Fruit fly (Drosophila melanogaster) whole organism, prepupa: ENCODE measurements around the gene PIG-K.

Experiments
- Blimp-1 ChIP-seq: fragments of 200-800 bp; sonication (Bioruptor generic); optimal IDR thresholded peaks from 3 replicates; lab custom pipeline; 2017; ENCODE audit warnings: missing biosample characterization, missing genetic modification characterization, mild to moderate bottlenecking, moderate library complexity, missing genetic modification reagents
- CG10631 ChIP-seq: fragments of 200-800 bp; sonication (Bioruptor generic); optimal IDR thresholded peaks from 2 replicates; lab custom pipeline; 2016; ENCODE audit warnings: missing biosample characterization, missing genetic modification characterization
- CG10669 ChIP-seq: fragments of 200-800 bp; sonication (Bioruptor generic); optimal IDR thresholded peaks from 3 replicates; lab custom pipeline; 2018; ENCODE audit warnings: missing biosample characterization, mild to moderate bottlenecking, missing genetic modification characterization, moderate library complexity
- CG11762 ChIP-seq: fragments of 200-800 bp; sonication (Bioruptor generic); optimal IDR thresholded peaks from 3 replicates; lab custom pipeline; 2016; ENCODE audit warnings: missing biosample characterization, missing genetic modification characterization; ENCODE audit not compliant: insufficient read depth
- CG11902 ChIP-seq: fragments of 200-800 bp; sonication (Bioruptor generic); optimal IDR thresholded peaks from 3 replicates; lab custom pipeline; 2016; ENCODE audit warnings: missing biosample characterization, missing genetic modification characterization
- CG15336 ChIP-seq: fragments of 200-800 bp; sonication (Bioruptor generic); IDR thresholded peaks from 2 replicates; pipeline ENCODE4 v1.3.6; 2022; ENCODE audit warnings: missing biosample characterization, missing genetic modification characterization
- CG1621 ChIP-seq: fragments of 200-800 bp; sonication (Bioruptor generic); optimal IDR thresholded peaks from 3 replicates; lab custom pipeline; 2018; ENCODE audit warnings: missing biosample characterization, mild to moderate bottlenecking, missing genetic modification characterization
- CG16779 ChIP-seq: fragments of 200-800 bp; sonication (Bioruptor generic); optimal IDR thresholded peaks from 3 replicates; lab custom pipeline; 2017; ENCODE audit warnings: missing biosample characterization, mild to moderate bottlenecking, missing genetic modification characterization
- CG3032 ChIP-seq: fragments of 200-800 bp; optimal IDR thresholded peaks from 2 replicates; lab custom pipeline; 2019; ENCODE audit warnings: missing biosample characterization, mild to moderate bottlenecking, missing genetic modification characterization, moderate library complexity
- CG31627 ChIP-seq: fragments of 200-800 bp; sonication (Bioruptor generic); optimal IDR thresholded peaks from 3 replicates; lab custom pipeline; 2016; ENCODE audit warnings: missing biosample characterization, missing genetic modification characterization
- CG32006 ChIP-seq: fragments of 200-800 bp; sonication (Bioruptor generic); optimal IDR thresholded peaks from 3 replicates; lab custom pipeline; 2017; ENCODE audit warnings: missing biosample characterization, mild to moderate bottlenecking, missing genetic modification characterization
- CG6163 ChIP-seq: fragments of 200-800 bp; sonication (Bioruptor generic); IDR thresholded peaks from 3 replicates; pipeline ENCODE4 v1.3.6; 2022; ENCODE audit warnings: missing biosample characterization, missing genetic modification characterization
- CG6276 ChIP-seq: fragments of 200-800 bp; sonication (Bioruptor generic); optimal IDR thresholded peaks from 2 replicates; lab custom pipeline; 2017; ENCODE audit warnings: missing biosample characterization, mild to moderate bottlenecking, missing genetic modification characterization
- CG6854 ChIP-seq: fragments of 200-800 bp; sonication (Bioruptor generic); optimal IDR thresholded peaks from 2 replicates; lab custom pipeline; 2017; ENCODE audit warnings: missing biosample characterization, mild to moderate bottlenecking, missing genetic modification characterization
- CG7368 ChIP-seq: fragments of 200-800 bp; sonication (Bioruptor generic); optimal IDR thresholded peaks from 3 replicates; lab custom pipeline; 2016; ENCODE audit warnings: missing biosample characterization, missing genetic modification characterization
- CG8119 ChIP-seq: fragments of 200-800 bp; sonication (Bioruptor generic); IDR thresholded peaks from 3 replicates; pipeline ENCODE4 v1.3.6; 2022; ENCODE audit warnings: missing biosample characterization, missing genetic modification characterization
- CG8319 ChIP-seq: fragments of 200-800 bp; sonication (Bioruptor generic); optimal IDR thresholded peaks from 3 replicates; lab custom pipeline; 2016; ENCODE audit warnings: missing biosample characterization, missing genetic modification characterization
- CG8632 ChIP-seq: fragments of 200-800 bp; sonication (Bioruptor generic); optimal IDR thresholded peaks from 3 replicates; lab custom pipeline; 2016; ENCODE audit warnings: missing biosample characterization, missing genetic modification characterization
- Eip75B ChIP-seq: fragments of 200-800 bp; sonication (Bioruptor generic); optimal IDR thresholded peaks from 3 replicates; lab custom pipeline; 2016; ENCODE audit warnings: missing biosample characterization, missing genetic modification characterization
- Eip78C ChIP-seq: fragments of 200-800 bp; sonication (Bioruptor generic); peaks from one replicate; lab custom pipeline; 2016; ENCODE audit warnings: missing biosample characterization, missing genetic modification characterization
- Eip93F ChIP-seq: fragments of 200-800 bp; sonication (Bioruptor generic); optimal IDR thresholded peaks from 2 replicates; lab custom pipeline; 2016; ENCODE audit warnings: missing biosample characterization, mild to moderate bottlenecking, missing genetic modification characterization
- Ets21C ChIP-seq: fragments of 200-800 bp; sonication (Bioruptor generic); optimal IDR thresholded peaks from 3 replicates; lab custom pipeline; 2016; ENCODE audit warnings: missing biosample characterization, missing genetic modification characterization
- Ets96B ChIP-seq: fragments of 200-800 bp; optimal IDR thresholded peaks from 2 replicates; lab custom pipeline; 2019; ENCODE audit warnings: missing biosample characterization, mild to moderate bottlenecking, missing genetic modification characterization, moderate library complexity
- Hr39 ChIP-seq: fragments of 200-800 bp; sonication (Bioruptor generic); optimal IDR thresholded peaks from 2 replicates; lab custom pipeline; 2016; ENCODE audit warnings: missing biosample characterization, missing genetic modification characterization
- Hr4 ChIP-seq: fragments of 200-800 bp; sonication (Bioruptor generic); optimal IDR thresholded peaks from 3 replicates; lab custom pipeline; 2016; ENCODE audit warnings: missing biosample characterization, missing genetic modification characterization
- Lpt ChIP-seq: fragments of 200-800 bp; sonication (Bioruptor generic); optimal IDR thresholded peaks from 3 replicates; lab custom pipeline; 2016; ENCODE audit warnings: missing biosample characterization, missing genetic modification characterization
- Met ChIP-seq: fragments of 200-800 bp; sonication (Bioruptor generic); optimal IDR thresholded peaks from 3 replicates; lab custom pipeline; 2016; ENCODE audit warnings: missing biosample characterization, missing genetic modification characterization
- OdsH ChIP-seq: fragments of 200-800 bp; sonication (Bioruptor generic); optimal IDR thresholded peaks from 3 replicates; lab custom pipeline; 2016; ENCODE audit warnings: missing biosample characterization, missing genetic modification characterization
- Smox ChIP-seq: fragments of 200-800 bp; sonication (Bioruptor generic); optimal IDR thresholded peaks from 3 replicates; lab custom pipeline; 2016; ENCODE audit warnings: missing biosample characterization, missing genetic modification characterization
- Sox14 ChIP-seq: fragments of 200-800 bp; sonication (Bioruptor generic); optimal IDR thresholded peaks from 3 replicates; lab custom pipeline; 2016; ENCODE audit warnings: missing biosample characterization, missing genetic modification characterization
- achi ChIP-seq: fragments of 200-800 bp; sonication (Bioruptor generic); optimal IDR thresholded peaks from 3 replicates; lab custom pipeline; 2016; ENCODE audit warnings: missing biosample characterization, missing genetic modification characterization
- acj6 ChIP-seq: fragments of 200-800 bp; sonication (Bioruptor generic); optimal IDR thresholded peaks from 3 replicates; lab custom pipeline; 2016; ENCODE audit warnings: missing biosample characterization, missing genetic modification characterization
- cyc ChIP-seq: fragments of 200-800 bp; sonication (Bioruptor generic); optimal IDR thresholded peaks from 3 replicates; lab custom pipeline; 2016; ENCODE audit warnings: missing biosample characterization, missing genetic modification characterization
- dsx ChIP-seq: fragments of 200-800 bp; optimal IDR thresholded peaks from 3 replicates; lab custom pipeline; 2019; ENCODE audit warnings: missing biosample characterization, mild to moderate bottlenecking, missing genetic modification characterization, moderate library complexity; ENCODE audit not compliant: poor library complexity, severe bottlenecking
- eg ChIP-seq: fragments of 200-800 bp; sonication (Bioruptor generic); IDR thresholded peaks from 3 replicates; pipeline ENCODE4 v1.3.6; 2022; ENCODE audit warnings: missing biosample characterization, missing genetic modification characterization
- esn ChIP-seq: fragments of 200-800 bp; sonication (Bioruptor generic); optimal IDR thresholded peaks from 2 replicates; lab custom pipeline; 2016; ENCODE audit warnings: missing biosample characterization, mild to moderate bottlenecking, missing genetic modification characterization, moderate library complexity
- fd85E ChIP-seq: fragments of 200-800 bp; sonication (Bioruptor generic); optimal IDR thresholded peaks from 3 replicates; lab custom pipeline; 2016; ENCODE audit warnings: missing biosample characterization, missing genetic modification characterization
- fkh ChIP-seq: fragments of 200-800 bp; sonication (Bioruptor generic); optimal IDR thresholded peaks from 3 replicates; lab custom pipeline; 2017; ENCODE audit warnings: missing biosample characterization, mild to moderate bottlenecking, missing genetic modification characterization, moderate library complexity
- lz ChIP-seq: fragments of 200-800 bp; sonication (Bioruptor generic); optimal IDR thresholded peaks from 3 replicates; lab custom pipeline; 2016; ENCODE audit warnings: missing biosample characterization, missing genetic modification characterization
- net ChIP-seq: fragments of 200-800 bp; sonication (Bioruptor generic); optimal IDR thresholded peaks from 3 replicates; lab custom pipeline; 2016; ENCODE audit warnings: missing biosample characterization, missing genetic modification characterization
- pdm3 ChIP-seq: fragments of 200-800 bp; sonication (Bioruptor generic); optimal IDR thresholded peaks from 3 replicates; lab custom pipeline; 2016; ENCODE audit warnings: missing biosample characterization, missing genetic modification characterization
- spab ChIP-seq: fragments of 200-800 bp; sonication (Bioruptor generic); optimal IDR thresholded peaks from 2 replicates; lab custom pipeline; 2017; ENCODE audit warnings: missing biosample characterization, mild to moderate bottlenecking, missing genetic modification characterization, missing genetic modification reagents
- ss ChIP-seq, 2 experiments: fragments of 200-800 bp; sonication (Bioruptor generic); optimal IDR thresholded peaks; 2 replicates in 1 of 2; 3 replicates in 1 of 2; lab custom pipeline; 2017 to 2018; ENCODE audit warnings: mild to moderate bottlenecking in 2 of 2, missing biosample characterization in 2 of 2, missing genetic modification characterization in 2 of 2, moderate library complexity in 1 of 2
- svp ChIP-seq: fragments of 200-800 bp; sonication (Bioruptor generic); peaks from one replicate; lab custom pipeline; 2016; ENCODE audit warnings: missing biosample characterization, missing genetic modification characterization
- topi ChIP-seq: fragments of 200-800 bp; sonication (Bioruptor generic); optimal IDR thresholded peaks from 3 replicates; lab custom pipeline; 2016; ENCODE audit warnings: missing biosample characterization, missing genetic modification characterization
- vri ChIP-seq: fragments of 200-800 bp; sonication (Bioruptor generic); optimal IDR thresholded peaks from 3 replicates; lab custom pipeline; 2016; ENCODE audit warnings: missing biosample characterization, mild to moderate bottlenecking, missing genetic modification characterization

PIG-K gene

dm6 chrX:1975879-1976601, 33.1 kb downstream of the PIG-K start:
- TF ChIP-seq Hr4: no peak
- TF ChIP-seq Ets21C (GFP tag; lab: Kevin White, UChicago): no peak
- TF ChIP-seq fkh: peak; percentile 12
- no peak for TF ChIP-seq dsx (GFP tag; lab: Kevin White, UChicago)
- TF ChIP-seq acj6 (GFP tag; lab: Kevin White, UChicago): no peak
- TF ChIP-seq CG8119 (GFP tag; lab: Robert Waterston, UW): peak; percentile 55; the same call in 2 of the 3 replicates
- TF ChIP-seq vri: peak; percentile 57
- TF ChIP-seq CG16779 (tag; lab: Kevin White, UChicago): peak; percentile 12
- TF ChIP-seq Lpt (GFP tag; lab: Kevin White, UChicago): peak; percentile 83
- TF ChIP-seq CG6276: peak; percentile 39
- TF ChIP-seq CG6163 (GFP tag; lab: Robert Waterston, UW): 0 out of 3 replicates have a peak, but pooled peaks have one; percentile 37
- TF ChIP-seq CG31627 (GFP tag; lab: Kevin White, UChicago): no peak
- peak; percentile 41 for TF ChIP-seq CG15336
- TF ChIP-seq eg (GFP tag; lab: Robert Waterston, UW): peak; percentile 49; the same call in 1 of the 3 replicates
- peak; percentile 54 for TF ChIP-seq Eip78C
- TF ChIP-seq ss (GFP tag; optimal IDR thresholded peaks at IDR 0.05; lab: Kevin White, UChicago): no peak
- TF ChIP-seq svp (GFP tag; lab: Kevin White, UChicago): peak; percentile 58

DNA sequence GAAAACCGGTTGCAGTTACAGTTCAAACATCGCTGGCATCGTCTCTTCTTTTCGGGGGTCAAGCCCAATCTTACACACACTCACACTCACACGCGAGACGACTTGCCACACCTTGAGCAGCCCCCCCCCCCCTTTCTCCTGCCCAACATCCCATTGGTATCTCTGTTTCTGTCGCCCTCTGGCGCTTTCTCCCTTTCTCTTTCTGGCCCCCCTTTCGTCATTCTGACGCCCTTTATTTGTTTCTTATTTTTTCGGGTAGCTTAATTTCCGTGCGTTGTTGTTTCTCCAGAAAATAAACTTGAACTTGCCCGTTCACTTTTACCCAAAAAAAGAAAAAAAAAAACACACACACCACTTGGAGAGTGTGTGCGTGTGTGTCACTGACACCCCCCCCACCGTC, 37.0 kb downstream of the PIG-K start:
- no peak for TF ChIP-seq Smox (GFP tag; lab: Kevin White, UChicago)
- TF ChIP-seq cyc (GFP tag; lab: Kevin White, UChicago): no peak
- TF ChIP-seq CG8119 (GFP tag; lab: Robert Waterston, UW): no peak
- no peak for TF ChIP-seq pdm3 (GFP tag; lab: Kevin White, UChicago)
- TF ChIP-seq CG3032 (tag; lab: Kevin White, UChicago): no peak
- peak; percentile 99 for TF ChIP-seq Blimp-1 (GFP tag; lab: Kevin White, UChicago)
- no peak for TF ChIP-seq CG11762 (GFP tag; lab: Kevin White, UChicago)
- TF ChIP-seq OdsH (GFP tag; lab: Kevin White, UChicago): no peak
- no peak for TF ChIP-seq CG6276
- TF ChIP-seq CG8319 (GFP tag; lab: Kevin White, UChicago): no peak
- TF ChIP-seq lz (GFP tag; lab: Kevin White, UChicago): no peak
- TF ChIP-seq CG6854: peak; percentile 72
- no peak for TF ChIP-seq CG31627 (GFP tag; lab: Kevin White, UChicago)
- no peak for TF ChIP-seq CG7368
- no peak for TF ChIP-seq CG6163 (GFP tag; lab: Robert Waterston, UW)
- TF ChIP-seq net (GFP tag; lab: Kevin White, UChicago): no peak
- no peak for TF ChIP-seq achi (GFP tag; lab: Kevin White, UChicago)
- TF ChIP-seq Hr4: no peak
- no peak for TF ChIP-seq ss (GFP tag; optimal IDR thresholded peaks at IDR 0.05; lab: Kevin White, UChicago)
- TF ChIP-seq CG10631: no peak
- TF ChIP-seq svp (GFP tag; lab: Kevin White, UChicago): peak; percentile 80
- TF ChIP-seq CG11902: no peak
- no peak for TF ChIP-seq eg (GFP tag; lab: Robert Waterston, UW)
- TF ChIP-seq Eip93F (GFP tag; lab: Kevin White, UChicago): no peak
- no peak for TF ChIP-seq CG8632
- TF ChIP-seq esn (GFP tag; lab: Kevin White, UChicago): no peak
- peak; percentile 14 for TF ChIP-seq topi
- TF ChIP-seq Hr39 (GFP tag; lab: Kevin White, UChicago): no peak
- TF ChIP-seq CG10669 (GFP tag; lab: Kevin White, UChicago): no peak
- TF ChIP-seq Sox14 (GFP tag; lab: Kevin White, UChicago): no peak
- TF ChIP-seq Lpt (GFP tag; lab: Kevin White, UChicago): no peak
- peak; percentile 15 for TF ChIP-seq Eip75B
- TF ChIP-seq Ets96B (tag; lab: Kevin White, UChicago): no peak
- TF ChIP-seq CG15336: no peak
- TF ChIP-seq spab (GFP tag; lab: Kevin White, UChicago): no peak
- no peak for TF ChIP-seq fd85E (GFP tag; lab: Kevin White, UChicago)
- TF ChIP-seq Met (GFP tag; lab: Kevin White, UChicago): peak; percentile 39
- no peak for TF ChIP-seq dsx (GFP tag; lab: Kevin White, UChicago)
- TF ChIP-seq Ets21C (GFP tag; lab: Kevin White, UChicago): no peak
- TF ChIP-seq CG1621 (tag; lab: Kevin White, UChicago): no peak
- no peak for TF ChIP-seq CG32006
- no peak for TF ChIP-seq fkh
- peak; percentile 31 for TF ChIP-seq Eip78C
- TF ChIP-seq CG16779 (tag; lab: Kevin White, UChicago): no peak
